Worm (Caenorhabditis elegans): ENCODE measurements around the gene Y105C5B.19.

ce11 chrIV:15941403-15941802 is 42.4 kb downstream of the Y105C5B.19 start, which contains the start of gene Y105C5B.11:
- TF ChIP-seq Y22D7AL.16 (tag; optimal IDR thresholded peaks at IDR 0.05): no peak
- no peak for TF ChIP-seq ahr-1 (tag; optimal IDR thresholded peaks at IDR 0.05)
- TF ChIP-seq lin-11 (tag; optimal IDR thresholded peaks at IDR 0.05): no peak
- no peak for TF ChIP-seq odd-2 (tag; optimal IDR thresholded peaks at IDR 0.05)
- no peak for TF ChIP-seq nfya-1 (tag; optimal IDR thresholded peaks at IDR 0.05)
- TF ChIP-seq sdc-2 (tag; optimal IDR thresholded peaks at IDR 0.05): no peak
- no peak for TF ChIP-seq ama-1 (optimal IDR thresholded peaks at IDR 0.05)
- no peak for TF ChIP-seq dve-1 (tag; optimal IDR thresholded peaks at IDR 0.05)
- no peak for TF ChIP-seq sox-4 (tag; optimal IDR thresholded peaks at IDR 0.05)
- no peak for TF ChIP-seq ceh-22 (tag; optimal IDR thresholded peaks at IDR 0.05)
- no peak for TF ChIP-seq ref-2 (tag; optimal IDR thresholded peaks at IDR 0.05)
- TF ChIP-seq tbx-2 (tag; optimal IDR thresholded peaks at IDR 0.05): no peak
- TF ChIP-seq pha-4 (tag; optimal IDR thresholded peaks at IDR 0.05): no peak

All from whole organism, late embryonic.